Worm (Caenorhabditis elegans) whole organism, L1 larva: ENCODE data around the gene K07C5.3.
A peak's percentile ranks its signal among the peaks of the same experiment; 100 is the strongest.

ENCODE experiments used
- C04F5.9 ChIP-seq: sonication (generic microtip); optimal IDR thresholded peaks from 2 replicates; lab custom pipeline; 2016; ENCODE audit warnings: missing genetic modification characterization, missing compliant biosample characterization
- C34B4.2 ChIP-seq: sonication (generic microtip); optimal IDR thresholded peaks from 2 replicates; lab custom pipeline; 2017; ENCODE audit warnings: mild to moderate bottlenecking, missing genetic modification characterization, missing compliant biosample characterization
- F16B12.6 ChIP-seq: fragments of 150-350 bp; optimal IDR thresholded peaks from 2 replicates; lab custom pipeline; 2014; ENCODE audit warnings: missing biosample characterization, missing genetic modification characterization
- Y116A8C.19 ChIP-seq: sonication (generic microtip); optimal IDR thresholded peaks from 2 replicates; lab custom pipeline; 2016; ENCODE audit warnings: missing compliant biosample characterization, missing genetic modification characterization, borderline replicate concordance
- aha-1 ChIP-seq: fragments of 150-350 bp; optimal IDR thresholded peaks from 2 replicates; lab custom pipeline; 2014; ENCODE audit warnings: missing biosample characterization, missing genetic modification characterization
- ama-1 ChIP-seq: fragments of 150-350 bp; optimal IDR thresholded peaks from 2 replicates; lab custom pipeline; 2014
- blmp-1 ChIP-seq: fragments of 150-350 bp; optimal IDR thresholded peaks from 2 replicates; lab custom pipeline; 2014; ENCODE audit warnings: missing biosample characterization, missing genetic modification characterization
- ceh-63 ChIP-seq: fragments of 200-800 bp; sonication (Bioruptor generic); optimal IDR thresholded peaks from 2 replicates; lab custom pipeline; 2018; ENCODE audit warnings: mild to moderate bottlenecking, missing genetic modification characterization, missing compliant biosample characterization
- ceh-8 ChIP-seq: fragments of 200-800 bp; sonication (Bioruptor generic); optimal IDR thresholded peaks from 2 replicates; lab custom pipeline; 2018; ENCODE audit warnings: mild to moderate bottlenecking, missing genetic modification characterization, moderate library complexity, missing compliant biosample characterization
- ceh-82 ChIP-seq, 3 experiments: fragments of 150-350 bp in 1 of 3; sonication (generic microtip) in 2 of 3; optimal IDR thresholded peaks; 2 replicates each; lab custom pipeline; 2014 to 2017; ENCODE audit warnings: missing biosample characterization in 3 of 3, missing genetic modification characterization in 3 of 3
- ceh-90 ChIP-seq: sonication (generic microtip); optimal IDR thresholded peaks from 2 replicates; lab custom pipeline; 2016; ENCODE audit warnings: missing genetic modification characterization, missing compliant biosample characterization
- egl-13 ChIP-seq: sonication (generic microtip); optimal IDR thresholded peaks from 2 replicates; lab custom pipeline; 2016; ENCODE audit warnings: missing genotype, missing genetic modification reagents, missing genetic modification characterization, missing compliant biosample characterization
- elt-2 ChIP-seq: sonication (generic microtip); optimal IDR thresholded peaks from 2 replicates; lab custom pipeline; 2016; ENCODE audit warnings: missing genetic modification characterization, mild to moderate bottlenecking, inconsistent platforms, missing compliant biosample characterization, missing genetic modification reagents
- ets-5 ChIP-seq: fragments of 200-800 bp; sonication (Bioruptor generic); IDR thresholded peaks from 2 replicates; pipeline ENCODE4 v1.3.6; 2022; ENCODE audit warnings: missing genetic modification characterization, missing compliant biosample characterization
- fkh-10 ChIP-seq: sonication (generic microtip); optimal IDR thresholded peaks from 2 replicates; lab custom pipeline; 2017; ENCODE audit warnings: missing biosample characterization, missing genetic modification reagents, missing genetic modification characterization
- fkh-8 ChIP-seq: sonication (generic microtip); optimal IDR thresholded peaks from 2 replicates; lab custom pipeline; 2016; ENCODE audit warnings: mild to moderate bottlenecking, missing genetic modification characterization, missing compliant biosample characterization
- fos-1 ChIP-seq: fragments of 150-350 bp; optimal IDR thresholded peaks from 2 replicates; lab custom pipeline; 2014; ENCODE audit warnings: missing biosample characterization, missing genetic modification characterization
- grh-1 ChIP-seq: fragments of 200-800 bp; sonication (Bioruptor generic); IDR thresholded peaks from 2 replicates; pipeline ENCODE4 v1.3.6; 2022; ENCODE audit warnings: missing genetic modification reagents, missing genetic modification characterization, missing compliant biosample characterization
- hlh-17 ChIP-seq: fragments of 200-800 bp; sonication (Bioruptor generic); optimal IDR thresholded peaks from 2 replicates; lab custom pipeline; 2018; ENCODE audit warnings: missing genetic modification characterization, mild to moderate bottlenecking, missing compliant biosample characterization, moderate library complexity, borderline replicate concordance
- hlh-4 ChIP-seq: sonication (generic microtip); optimal IDR thresholded peaks from 2 replicates; lab custom pipeline; 2016; ENCODE audit warnings: mild to moderate bottlenecking, missing genetic modification characterization, missing compliant biosample characterization
- hpl-2 ChIP-seq: fragments of 150-350 bp; optimal IDR thresholded peaks from 2 replicates; lab custom pipeline; 2014; ENCODE audit warnings: missing biosample characterization, missing genetic modification reagents, missing genetic modification characterization
- irx-1 ChIP-seq: sonication (generic microtip); optimal IDR thresholded peaks from 2 replicates; lab custom pipeline; 2016; ENCODE audit warnings: missing genetic modification characterization, missing compliant biosample characterization
- isw-1 ChIP-seq: fragments of 200-800 bp; sonication (Bioruptor generic); IDR thresholded peaks from 2 replicates; pipeline ENCODE4 v1.3.6; 2022; ENCODE audit warnings: missing genetic modification characterization, missing compliant biosample characterization
- jun-1 ChIP-seq: fragments of 150-350 bp; optimal IDR thresholded peaks from 2 replicates; lab custom pipeline; 2014; ENCODE audit warnings: missing biosample characterization, missing genetic modification reagents, missing genetic modification characterization
- lin-13 ChIP-seq: fragments of 150-350 bp; optimal IDR thresholded peaks from 2 replicates; lab custom pipeline; 2014; ENCODE audit warnings: missing biosample characterization, missing genetic modification reagents, missing genetic modification characterization
- lin-14 ChIP-seq: fragments of 200-800 bp; sonication (Bioruptor generic); optimal IDR thresholded peaks from 2 replicates; lab custom pipeline; 2018; ENCODE audit warnings: mild to moderate bottlenecking, missing genetic modification characterization, moderate library complexity, missing compliant biosample characterization
- lin-15B ChIP-seq: fragments of 150-350 bp; sonication (generic microtip); optimal IDR thresholded peaks from 3 replicates; lab custom pipeline; 2014; ENCODE audit warnings: missing biosample characterization, missing genetic modification characterization
- lin-39 ChIP-seq: fragments of 150-350 bp; optimal IDR thresholded peaks from 2 replicates; lab custom pipeline; 2014; ENCODE audit warnings: missing biosample characterization, missing genetic modification reagents, missing genetic modification characterization
- mab-9 ChIP-seq: fragments of 200-800 bp; sonication (Bioruptor generic); IDR thresholded peaks from 2 replicates; pipeline ENCODE4 v1.3.6; 2022; ENCODE audit warnings: missing genetic modification reagents, missing genetic modification characterization, missing compliant biosample characterization
- mep-1 ChIP-seq: fragments of 150-350 bp; optimal IDR thresholded peaks from 2 replicates; lab custom pipeline; 2014; ENCODE audit warnings: missing biosample characterization, missing genetic modification characterization
- nhr-11 ChIP-seq: fragments of 150-350 bp; optimal IDR thresholded peaks from 2 replicates; lab custom pipeline; 2014; ENCODE audit warnings: missing biosample characterization, missing genetic modification characterization
- nhr-12 ChIP-seq: sonication (generic microtip); optimal IDR thresholded peaks from 2 replicates; lab custom pipeline; 2017; ENCODE audit warnings: missing biosample characterization, missing genetic modification characterization
- nhr-237 ChIP-seq: fragments of 150-350 bp; optimal IDR thresholded peaks from 2 replicates; lab custom pipeline; 2014; ENCODE audit warnings: missing biosample characterization, missing genetic modification characterization
- nhr-71 ChIP-seq: sonication (generic microtip); optimal IDR thresholded peaks from 2 replicates; lab custom pipeline; 2016; ENCODE audit warnings: mild to moderate bottlenecking, missing genetic modification characterization, moderate library complexity, missing compliant biosample characterization
- nhr-76 ChIP-seq: sonication (generic microtip); optimal IDR thresholded peaks from 2 replicates; lab custom pipeline; 2017; ENCODE audit warnings: missing biosample characterization, missing genetic modification characterization
- nhr-84 ChIP-seq: sonication (generic microtip); optimal IDR thresholded peaks from 2 replicates; lab custom pipeline; 2017; ENCODE audit warnings: missing biosample characterization, missing genetic modification characterization
- nhr-85 ChIP-seq: sonication (generic microtip); peaks from one replicate; lab custom pipeline; 2016; ENCODE audit warnings: missing genetic modification characterization, inconsistent platforms, missing compliant biosample characterization
- nhr-90 ChIP-seq: sonication (generic microtip); optimal IDR thresholded peaks from 2 replicates; lab custom pipeline; 2016; ENCODE audit warnings: mild to moderate bottlenecking, missing genetic modification characterization, missing compliant biosample characterization; ENCODE audit not compliant: poor library complexity
- pax-3 ChIP-seq: fragments of 200-800 bp; sonication (Bioruptor generic); optimal IDR thresholded peaks from 2 replicates; lab custom pipeline; 2018; ENCODE audit warnings: mild to moderate bottlenecking, missing genetic modification characterization, moderate library complexity, missing compliant biosample characterization
- rnt-1 ChIP-seq: sonication (generic microtip); optimal IDR thresholded peaks from 2 replicates; lab custom pipeline; 2016; ENCODE audit warnings: mild to moderate bottlenecking, missing genetic modification characterization, moderate library complexity, missing compliant biosample characterization
- skn-1 ChIP-seq: fragments of 150-350 bp; optimal IDR thresholded peaks from 2 replicates; lab custom pipeline; 2014; ENCODE audit warnings: missing biosample characterization, missing genetic modification characterization
- snpc-4 ChIP-seq: fragments of 150-350 bp; optimal IDR thresholded peaks from 2 replicates; lab custom pipeline; 2014; ENCODE audit warnings: missing biosample characterization, missing genetic modification characterization
- snu-23 ChIP-seq: sonication (generic microtip); optimal IDR thresholded peaks from 2 replicates; lab custom pipeline; 2016; ENCODE audit warnings: missing genetic modification characterization, missing compliant biosample characterization
- swsn-7 ChIP-seq: sonication (generic microtip); optimal IDR thresholded peaks from 2 replicates; lab custom pipeline; 2016; ENCODE audit warnings: missing genetic modification characterization, missing compliant biosample characterization
- tbx-2 ChIP-seq: sonication (generic microtip); optimal IDR thresholded peaks from 2 replicates; lab custom pipeline; 2016; ENCODE audit warnings: missing genetic modification characterization, missing compliant biosample characterization
- unc-130 ChIP-seq: fragments of 150-350 bp; optimal IDR thresholded peaks from 2 replicates; lab custom pipeline; 2017; ENCODE audit warnings: missing biosample characterization, missing genetic modification characterization, inconsistent platforms
- unc-62 ChIP-seq: fragments of 150-350 bp; optimal IDR thresholded peaks from 2 replicates; lab custom pipeline; 2014; ENCODE audit warnings: missing biosample characterization, missing genetic modification reagents, missing genetic modification characterization
- unc-86 ChIP-seq: sonication (generic microtip); optimal IDR thresholded peaks from 2 replicates; lab custom pipeline; 2016; ENCODE audit warnings: missing genetic modification characterization, missing compliant biosample characterization
- unc-98 ChIP-seq: fragments of 200-800 bp; sonication (Bioruptor generic); IDR thresholded peaks from 2 replicates; pipeline ENCODE4 v1.3.6; 2022; ENCODE audit warnings: missing genetic modification characterization, missing compliant biosample characterization
- vab-15 ChIP-seq: sonication (generic microtip); optimal IDR thresholded peaks from 2 replicates; lab custom pipeline; 2017; ENCODE audit warnings: missing genotype, mild to moderate bottlenecking, missing genetic modification characterization, missing compliant biosample characterization
- xbp-1 ChIP-seq: sonication (generic microtip); optimal IDR thresholded peaks from 2 replicates; lab custom pipeline; 2016; ENCODE audit warnings: missing genetic modification characterization, missing compliant biosample characterization
- zag-1 ChIP-seq: fragments of 150-350 bp; optimal IDR thresholded peaks from 2 replicates; lab custom pipeline; 2014; ENCODE audit warnings: missing biosample characterization, missing genetic modification characterization
- ztf-4 ChIP-seq: fragments of 150-350 bp; optimal IDR thresholded peaks from 2 replicates; lab custom pipeline; 2014; ENCODE audit warnings: missing biosample characterization, missing genetic modification characterization

Gene K07C5.3

DNA sequence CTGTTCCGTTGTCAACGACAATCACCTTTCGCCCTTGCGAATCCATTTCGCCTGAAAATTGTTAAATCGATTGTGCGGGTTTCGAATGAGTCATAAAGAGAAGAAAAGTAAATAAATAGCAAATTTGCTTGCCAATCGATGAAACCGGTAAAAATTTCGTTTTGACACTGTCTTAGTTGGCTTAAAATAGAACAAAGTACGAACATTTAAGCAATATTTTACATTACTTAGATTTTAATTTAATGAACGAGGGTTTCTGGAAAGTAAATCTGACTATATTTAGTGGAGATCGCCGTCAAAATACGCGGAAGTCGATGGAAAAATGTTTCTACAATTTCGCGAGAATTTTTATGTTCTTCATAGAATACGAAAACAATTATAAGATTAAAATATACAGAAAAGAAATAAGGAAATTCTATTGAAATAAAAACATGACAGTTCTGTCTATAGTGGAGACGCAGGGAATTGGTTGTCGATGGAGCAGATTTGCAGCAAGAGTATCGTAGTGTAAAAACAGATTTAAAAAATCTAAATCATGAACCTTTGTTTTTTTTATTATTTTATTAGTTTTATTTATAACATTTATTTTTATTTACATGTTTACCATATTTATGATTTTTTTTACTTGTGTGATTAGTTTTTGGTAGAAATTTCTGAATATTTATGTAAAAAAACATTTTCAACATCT is 4.4 kb upstream of the K07C5.3 start, which contains the start of gene arx-2 (continued):
- TF ChIP-seq elt-2 (no peak), C34B4.2 (no peak), nhr-76 (tag; lab: Kevin White, UChicago) (no peak), xbp-1 (no peak), ceh-63 (GFP tag; lab: Kevin White, UChicago) (no peak), aha-1 (tag; lab: Kevin White, UChicago) (no peak), ceh-8 (GFP tag; lab: Kevin White, UChicago) (no peak), skn-1 (tag; lab: Kevin White, UChicago) (peak; percentile 61), ets-5 (no peak), fos-1 (tag; lab: Kevin White, UChicago) (no peak), hlh-4 (tag; lab: Kevin White, UChicago) (no peak), C04F5.9 (tag; lab: Kevin White, UChicago) (no peak), mab-9 (GFP tag; lab: Robert Waterston, UW) (no peak), hpl-2 (GFP tag; lab: Kevin White, UChicago) (no peak), nhr-12 (tag; lab: Kevin White, UChicago) (no peak), lin-13 (GFP tag; lab: Kevin White, UChicago) (peak; percentile 6), egl-13 (no peak), nhr-71 (tag; lab: Kevin White, UChicago) (peak; percentile 31), fkh-8 (tag; lab: Kevin White, UChicago) (no peak), unc-62 (no peak), unc-86 (tag; lab: Kevin White, UChicago) (no peak), grh-1 (GFP tag; lab: Robert Waterston, UW) (no peak), ceh-82 (tag; optimal IDR thresholded peaks at IDR 0.05; lab: Kevin White, UChicago) (peak in 1 of 3 experiments; percentile 30), nhr-90 (no peak), rnt-1 (peak; percentile 16), F16B12.6 (tag; lab: Kevin White, UChicago) (no peak), Y116A8C.19 (tag; lab: Kevin White, UChicago) (no peak), ceh-90 (no peak), nhr-237 (tag; lab: Kevin White, UChicago) (no peak), ztf-4 (tag; lab: Kevin White, UChicago) (no peak), snu-23 (GFP tag; lab: Kevin White, UChicago) (peak; percentile 36), nhr-11 (no peak), unc-98 (GFP tag; lab: Robert Waterston, UW) (no peak), swsn-7 (no peak), isw-1 (GFP tag; lab: Robert Waterston, UW) (no peak), ama-1 (lab: Kevin White, UChicago) (no peak), fkh-10 (GFP tag; lab: Kevin White, UChicago) (no peak), tbx-2 (tag; lab: Kevin White, UChicago) (no peak), mep-1 (peak; percentile 58), nhr-85 (peak; percentile 16), nhr-84 (tag; lab: Kevin White, UChicago) (no peak), snpc-4 (tag; lab: Kevin White, UChicago) (no peak), pax-3 (tag; lab: Kevin White, UChicago) (no peak), lin-39 (no peak), vab-15 (tag; lab: Kevin White, UChicago) (no peak), unc-130 (tag; lab: Kevin White, UChicago) (peak; percentile 59), irx-1 (no peak), hlh-17 (GFP tag; lab: Kevin White, UChicago) (no peak), lin-14 (GFP tag; lab: Kevin White, UChicago) (peak; percentile 53), jun-1 (no peak), blmp-1 (peak; percentile 64), zag-1 (tag; lab: Kevin White, UChicago) (no peak), lin-15B (tag; lab: Kevin White, UChicago) (peak; percentile 54)
